Fruit fly (Drosophila melanogaster) whole organism, embryonic: ENCODE data around the gene cmb.

Experiments used
- CG1024 ChIP-seq: fragments of 200-800 bp; sonication (Bioruptor generic); IDR thresholded peaks from 2 replicates; pipeline ENCODE4 v1.3.6; 2022; ENCODE audit warnings: missing biosample characterization, missing genetic modification characterization
- CG12236 ChIP-seq: fragments of 200-800 bp; sonication (Bioruptor generic); optimal IDR thresholded peaks from 2 replicates; lab custom pipeline; 2016; ENCODE audit warnings: missing biosample characterization, missing genetic modification characterization
- CG13775 ChIP-seq: fragments of 200-800 bp; sonication (Bioruptor generic); optimal IDR thresholded peaks from 3 replicates; lab custom pipeline; 2017; ENCODE audit warnings: missing biosample characterization, mild to moderate bottlenecking, missing genetic modification characterization
- CG15073 ChIP-seq: fragments of 200-800 bp; sonication (Bioruptor generic); optimal IDR thresholded peaks from 2 replicates; lab custom pipeline; 2016; ENCODE audit warnings: missing biosample characterization, missing genetic modification characterization
- CG17186 ChIP-seq: fragments of 200-800 bp; sonication (Bioruptor generic); optimal IDR thresholded peaks from 3 replicates; lab custom pipeline; 2017; ENCODE audit warnings: missing biosample characterization, missing genetic modification reagents, missing genetic modification characterization
- CG17612 ChIP-seq: fragments of 200-800 bp; sonication (Bioruptor generic); IDR thresholded peaks from 2 replicates; pipeline ENCODE4 v1.3.6; 2022; ENCODE audit warnings: missing biosample characterization, missing genetic modification characterization
- CG2199 ChIP-seq: fragments of 200-800 bp; sonication (Bioruptor generic); IDR thresholded peaks from 3 replicates; pipeline ENCODE4 v1.3.6; 2022; ENCODE audit warnings: missing biosample characterization, missing genetic modification characterization
- CG30403 ChIP-seq: fragments of 200-800 bp; sonication (Bioruptor generic); optimal IDR thresholded peaks from 3 replicates; lab custom pipeline; 2016; ENCODE audit warnings: missing biosample characterization, missing genetic modification characterization
- CG3163 ChIP-seq: fragments of 200-800 bp; sonication (Bioruptor generic); optimal IDR thresholded peaks from 3 replicates; lab custom pipeline; 2016; ENCODE audit warnings: missing biosample characterization, missing genetic modification characterization
- CG33557 ChIP-seq: fragments of 200-800 bp; sonication (Bioruptor generic); optimal IDR thresholded peaks from 2 replicates; lab custom pipeline; 2019; ENCODE audit warnings: missing biosample characterization, mild to moderate bottlenecking, missing genetic modification characterization, moderate library complexity
- CG3726 ChIP-seq: fragments of 200-800 bp; sonication (Bioruptor generic); IDR thresholded peaks from 3 replicates; pipeline ENCODE4, ENCODE4 v1.3.6; 2022; ENCODE audit warnings: missing biosample characterization, missing genetic modification characterization
- CG6791 ChIP-seq: fragments of 200-800 bp; sonication (Bioruptor generic); IDR thresholded peaks from 3 replicates; pipeline ENCODE4 v1.3.6; 2022; ENCODE audit warnings: missing biosample characterization, missing genetic modification characterization; ENCODE audit not compliant: partially characterized antibody
- CG7839 ChIP-seq: fragments of 200-800 bp; sonication (Bioruptor generic); optimal IDR thresholded peaks from 3 replicates; lab custom pipeline; 2018; ENCODE audit warnings: missing biosample characterization, mild to moderate bottlenecking, missing genetic modification characterization, moderate library complexity
- CG9817 ChIP-seq: fragments of 200-800 bp; sonication (Bioruptor generic); optimal IDR thresholded peaks from 2 replicates; lab custom pipeline; 2018; ENCODE audit warnings: missing biosample characterization, mild to moderate bottlenecking, missing genetic modification characterization, moderate library complexity
- Chrac-16 ChIP-seq: fragments of 200-800 bp; sonication (Bioruptor generic); optimal IDR thresholded peaks from 3 replicates; lab custom pipeline; 2016; ENCODE audit warnings: missing biosample characterization, missing genetic modification characterization
- Dad ChIP-seq: fragments of 200-800 bp; sonication (Bioruptor generic); optimal IDR thresholded peaks from 3 replicates; lab custom pipeline; 2016; ENCODE audit warnings: missing biosample characterization, missing genetic modification characterization
- Fer2 ChIP-seq: fragments of 200-800 bp; sonication (Bioruptor generic); optimal IDR thresholded peaks from 2 replicates; lab custom pipeline; 2018; ENCODE audit warnings: missing biosample characterization, mild to moderate bottlenecking, missing genetic modification characterization, moderate library complexity
- Hmr ChIP-seq: fragments of 200-800 bp; sonication (Bioruptor generic); optimal IDR thresholded peaks from 3 replicates; lab custom pipeline; 2017; ENCODE audit warnings: mild to moderate bottlenecking, missing biosample characterization, missing genetic modification reagents, missing genetic modification characterization
- Hr3 ChIP-seq: fragments of 200-800 bp; sonication (Bioruptor generic); optimal IDR thresholded peaks from 3 replicates; lab custom pipeline; 2016; ENCODE audit warnings: missing biosample characterization, missing genetic modification characterization
- Lhr ChIP-seq: fragments of 200-800 bp; sonication (Bioruptor generic); optimal IDR thresholded peaks from 3 replicates; lab custom pipeline; 2017; ENCODE audit warnings: mild to moderate bottlenecking, missing biosample characterization, missing genetic modification reagents, missing genetic modification characterization
- Lpt ChIP-seq: fragments of >200 bp; optimal IDR thresholded peaks from 2 replicates; lab custom pipeline; 2018; ENCODE audit warnings: missing biosample characterization, missing genetic modification characterization
- Mad ChIP-seq: fragments of 200-800 bp; sonication (Bioruptor generic); optimal IDR thresholded peaks from 2 replicates; lab custom pipeline; 2016; ENCODE audit warnings: missing biosample characterization, missing genetic modification characterization
- Meics ChIP-seq: fragments of 200-800 bp; sonication (Bioruptor generic); optimal IDR thresholded peaks from 2 replicates; lab custom pipeline; 2017; ENCODE audit warnings: missing biosample characterization, mild to moderate bottlenecking, missing genetic modification characterization
- Pdp1 ChIP-seq, 2 experiments: fragments of 200-800 bp; sonication (Bioruptor generic); optimal IDR thresholded peaks; 3 replicates each; lab custom pipeline; 2016; ENCODE audit warnings: missing biosample characterization in 2 of 2, missing genetic modification characterization in 2 of 2, mild to moderate bottlenecking in 1 of 2, moderate library complexity in 1 of 2
- Rfx ChIP-seq: fragments of 200-800 bp; sonication (Bioruptor generic); IDR thresholded peaks from 2 replicates; pipeline ENCODE4 v1.3.6; 2022; ENCODE audit warnings: missing biosample characterization, missing genetic modification characterization
- bsh ChIP-seq, 2 experiments: fragments of 200-800 bp; sonication (Bioruptor generic); optimal IDR thresholded peaks; 2 replicates each; lab custom pipeline; 2017 to 2018; ENCODE audit warnings: mild to moderate bottlenecking in 2 of 2, missing biosample characterization in 2 of 2, missing genetic modification characterization in 2 of 2, moderate library complexity in 1 of 2
- btn ChIP-seq: fragments of 200-800 bp; sonication (Bioruptor generic); optimal IDR thresholded peaks from 2 replicates; lab custom pipeline; 2016; ENCODE audit warnings: missing biosample characterization, missing genetic modification characterization
- crp ChIP-seq, 2 experiments: fragments of 200-800 bp; sonication (Bioruptor generic); optimal IDR thresholded peaks; 2 replicates in 1 of 2; 3 replicates in 1 of 2; lab custom pipeline; 2017; ENCODE audit warnings: missing biosample characterization in 2 of 2, missing genetic modification characterization in 2 of 2, mild to moderate bottlenecking in 1 of 2, moderate library complexity in 1 of 2
- dmrt99B ChIP-seq: fragments of 200-800 bp; sonication (Bioruptor generic); optimal IDR thresholded peaks from 2 replicates; lab custom pipeline; 2018; ENCODE audit warnings: missing biosample characterization, mild to moderate bottlenecking, missing genetic modification characterization, moderate library complexity
- dysf ChIP-seq: fragments of 200-800 bp; sonication (Bioruptor generic); IDR thresholded peaks from 3 replicates; pipeline ENCODE4 v1.3.6; 2022; ENCODE audit warnings: missing biosample characterization, missing genetic modification characterization
- eyg ChIP-seq: fragments of 200-800 bp; sonication (Bioruptor generic); optimal IDR thresholded peaks from 3 replicates; lab custom pipeline; 2016; ENCODE audit warnings: missing biosample characterization, missing genetic modification characterization
- gro ChIP-seq: fragments of 200-800 bp; sonication (Bioruptor generic); optimal IDR thresholded peaks from 2 replicates; lab custom pipeline; 2016; ENCODE audit warnings: missing biosample characterization, missing genetic modification characterization
- ind ChIP-seq: fragments of 200-800 bp; sonication (Bioruptor generic); optimal IDR thresholded peaks from 3 replicates; lab custom pipeline; 2016; ENCODE audit warnings: missing biosample characterization, missing genetic modification characterization
- kah ChIP-seq: fragments of 200-800 bp; sonication (Bioruptor generic); optimal IDR thresholded peaks from 2 replicates; lab custom pipeline; 2018; ENCODE audit warnings: missing biosample characterization, mild to moderate bottlenecking, missing genetic modification characterization
- lbe ChIP-seq: fragments of 200-800 bp; sonication (Bioruptor generic); optimal IDR thresholded peaks from 2 replicates; lab custom pipeline; 2016; ENCODE audit warnings: missing biosample characterization, mild to moderate bottlenecking, missing genetic modification characterization
- mirr ChIP-seq: fragments of 200-800 bp; sonication (Bioruptor generic); optimal IDR thresholded peaks from 3 replicates; lab custom pipeline; 2018; ENCODE audit warnings: missing biosample characterization, mild to moderate bottlenecking, missing genetic modification characterization
- onecut ChIP-seq: fragments of 200-800 bp; sonication (Bioruptor generic); IDR thresholded peaks from 2 replicates; pipeline ENCODE4 v1.3.6; 2022; ENCODE audit warnings: missing biosample characterization, missing genetic modification characterization
- org-1 ChIP-seq: fragments of 200-800 bp; sonication (Bioruptor generic); optimal IDR thresholded peaks from 2 replicates; lab custom pipeline; 2017; ENCODE audit warnings: missing biosample characterization, missing genetic modification characterization
- psq ChIP-seq: fragments of 200-800 bp; sonication (Bioruptor generic); optimal IDR thresholded peaks from 2 replicates; lab custom pipeline; 2017; ENCODE audit warnings: missing biosample characterization, missing genetic modification characterization
- ro ChIP-seq: fragments of 200-800 bp; sonication (Bioruptor generic); IDR thresholded peaks from 2 replicates; pipeline ENCODE4 v1.3.6; 2022; ENCODE audit warnings: missing biosample characterization, missing genetic modification characterization
- sim ChIP-seq: fragments of 200-800 bp; sonication (Bioruptor generic); IDR thresholded peaks from 2 replicates; pipeline ENCODE4 v1.3.6; 2022; ENCODE audit warnings: missing biosample characterization, missing genetic modification characterization
- so ChIP-seq: fragments of 200-800 bp; sonication (Bioruptor generic); IDR thresholded peaks from 3 replicates; pipeline ENCODE4 v1.3.6; 2022; ENCODE audit warnings: missing biosample characterization, missing genetic modification characterization
- vnd ChIP-seq: fragments of 200-800 bp; sonication (Bioruptor generic); IDR thresholded peaks from 3 replicates; pipeline ENCODE4 v1.3.6; 2022; ENCODE audit warnings: missing biosample characterization, missing genetic modification characterization; ENCODE audit not compliant: partially characterized antibody
- wdn ChIP-seq: fragments of 200-800 bp; sonication (Bioruptor generic); IDR thresholded peaks from 2 replicates; pipeline ENCODE4 v1.3.6; 2022; ENCODE audit warnings: missing biosample characterization, missing genetic modification characterization
- wor ChIP-seq: fragments of 200-800 bp; sonication (Bioruptor generic); IDR thresholded peaks from 2 replicates; pipeline ENCODE4 v1.3.6; 2022; ENCODE audit warnings: missing biosample characterization, missing genetic modification characterization
- yki ChIP-seq: fragments of >200 bp; optimal IDR thresholded peaks from 3 replicates; lab custom pipeline; 2018

The cmb gene

DNA sequence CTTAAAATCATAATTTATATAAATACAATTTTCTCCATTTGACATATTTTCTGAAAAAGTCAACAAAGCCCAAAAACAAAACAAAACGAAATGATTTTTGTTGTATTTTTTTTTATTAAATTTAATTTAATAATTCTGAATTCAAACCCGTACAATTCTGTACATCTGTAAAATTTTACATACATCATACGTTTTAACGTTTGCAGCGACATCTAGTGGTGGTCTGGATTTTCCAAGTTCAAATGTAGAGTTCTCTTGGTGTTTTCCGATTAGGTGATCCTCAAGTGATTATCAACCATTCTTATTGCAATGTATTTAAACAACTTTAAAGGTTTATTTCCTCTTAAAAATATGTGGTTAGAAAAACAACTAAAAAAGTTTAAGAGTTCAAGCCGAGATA lies 31.4 kb upstream of the cmb start (continued):
- TF ChIP-seq CG17612 (GFP tag; lab: Robert Waterston, UW) = no peak
- TF ChIP-seq Mad (GFP tag; lab: Kevin White, UChicago) = peak; percentile 14
- no peak for TF ChIP-seq Fer2 (tag; lab: Kevin White, UChicago)
- TF ChIP-seq CG3163 (GFP tag; lab: Kevin White, UChicago) = peak; percentile 4
- TF ChIP-seq eyg (GFP tag; lab: Kevin White, UChicago) = no peak
- TF ChIP-seq Hr3 (GFP tag; lab: Kevin White, UChicago) = peak; percentile 33
- peak; percentile 19 for TF ChIP-seq yki (lab: Kevin White, UChicago)
- TF ChIP-seq CG33557 (GFP tag; lab: Kevin White, UChicago) = no peak
- peak; percentile 54 for TF ChIP-seq CG7839
- no peak for TF ChIP-seq CG15073 (GFP tag; lab: Kevin White, UChicago)
- TF ChIP-seq lbe (GFP tag; lab: Kevin White, UChicago) = no peak
- TF ChIP-seq so = no peak
- no peak for TF ChIP-seq CG6791
- peak; percentile 66 for TF ChIP-seq Chrac-16
- TF ChIP-seq kah = no peak
- no peak for TF ChIP-seq vnd (GFP tag; lab: Robert Waterston, UW)
- peak; percentile 78 for TF ChIP-seq Rfx (GFP tag; lab: Robert Waterston, UW)
- no peak for TF ChIP-seq Meics (GFP tag; lab: Kevin White, UChicago)
- TF ChIP-seq ind (GFP tag; lab: Kevin White, UChicago) = peak; percentile 33
- TF ChIP-seq CG1024 (GFP tag; lab: Robert Waterston, UW) = no peak
- TF ChIP-seq dysf = no peak
- no peak for TF ChIP-seq gro (GFP tag; lab: Kevin White, UChicago)
- peak; percentile 33 to 47 for TF ChIP-seq Pdp1 (GFP tag; optimal IDR thresholded peaks at IDR 0.05; lab: Kevin White, UChicago)
- TF ChIP-seq sim = no peak
- TF ChIP-seq wdn (GFP tag; lab: Robert Waterston, UW) = no peak
- no peak for TF ChIP-seq CG17186 (GFP tag; lab: Kevin White, UChicago)
- no peak for TF ChIP-seq CG12236 (GFP tag; lab: Kevin White, UChicago)
- 0 out of 2 replicates have a peak, but pooled peaks have one; percentile 17 for TF ChIP-seq onecut (GFP tag; lab: Robert Waterston, UW)
- TF ChIP-seq CG13775 (GFP tag; lab: Kevin White, UChicago) = no peak
- TF ChIP-seq CG3726 = no peak
- peak; percentile 65; the same call in 1 of the 3 replicates for TF ChIP-seq CG2199 (GFP tag; lab: Robert Waterston, UW)
- TF ChIP-seq crp (GFP tag; optimal IDR thresholded peaks at IDR 0.05; lab: Kevin White, UChicago) = no peak
- TF ChIP-seq org-1 (GFP tag; lab: Kevin White, UChicago) = no peak
- no peak for TF ChIP-seq Dad (GFP tag; lab: Kevin White, UChicago)
- TF ChIP-seq CG30403 (GFP tag; lab: Kevin White, UChicago) = peak; percentile 49
- no peak for TF ChIP-seq btn (GFP tag; lab: Kevin White, UChicago)
- TF ChIP-seq ro (GFP tag; lab: Robert Waterston, UW) = no peak
- TF ChIP-seq CG9817 = peak; percentile 48
- TF ChIP-seq Lpt (GFP tag; lab: Kevin White, UChicago) = no peak
- peak; percentile 63 for TF ChIP-seq Lhr (GFP tag; lab: Kevin White, UChicago)
- no peak for TF ChIP-seq wor
- no peak for TF ChIP-seq psq (GFP tag; lab: Kevin White, UChicago)
- peak; percentile 27 for TF ChIP-seq Hmr (GFP tag; lab: Kevin White, UChicago)
- TF ChIP-seq dmrt99B (tag; lab: Kevin White, UChicago) = no peak
- peak in 1 of 2 experiments; percentile 16 for TF ChIP-seq bsh (GFP tag; optimal IDR thresholded peaks at IDR 0.05; lab: Kevin White, UChicago)
- TF ChIP-seq mirr (GFP tag; lab: Kevin White, UChicago) = no peak
